Worm (Caenorhabditis elegans) whole organism, midembryonic: ENCODE measurements around the gene F32D8.12.
A peak's percentile ranks its signal among the peaks of the same experiment; 100 is the strongest.

Source experiments
- T22C8.4 ChIP-seq: fragments of 200-800 bp; sonication (Bioruptor generic); IDR thresholded peaks from 2 replicates; pipeline ENCODE4 v1.3.6; 2022; ENCODE audit warnings: missing genetic modification characterization, missing compliant biosample characterization
- cog-1 ChIP-seq: sonication (generic microtip); optimal IDR thresholded peaks from 2 replicates; lab custom pipeline; 2016; ENCODE audit warnings: missing genetic modification characterization, missing compliant biosample characterization
- flt-1 ChIP-seq: fragments of 200-800 bp; sonication (Bioruptor generic); IDR thresholded peaks from 2 replicates; pipeline ENCODE4 v1.3.6; 2022; ENCODE audit warnings: missing genetic modification characterization, missing compliant biosample characterization
- klf-2 ChIP-seq: fragments of 200-800 bp; sonication (Bioruptor generic); conservative IDR thresholded peaks from 2 replicates; pipeline ENCODE4 v1.3.6; 2022; ENCODE audit warnings: missing genetic modification reagents, missing genetic modification characterization, missing compliant biosample characterization
- med-1 ChIP-seq: sonication (generic microtip); optimal IDR thresholded peaks from 2 replicates; lab custom pipeline; 2017; ENCODE audit warnings: missing genetic modification characterization, mild to moderate bottlenecking, missing compliant biosample characterization, antibody characterized with exemption, missing genetic modification reagents; ENCODE audit not compliant: insufficient read depth
- ref-1 ChIP-seq: fragments of 200-800 bp; sonication (Bioruptor generic); conservative IDR thresholded peaks from 2 replicates; pipeline ENCODE4 v1.3.6; 2022; ENCODE audit warnings: missing genetic modification reagents, missing genetic modification characterization, missing compliant biosample characterization
- tab-1 ChIP-seq: fragments of 200-800 bp; sonication (Bioruptor generic); IDR thresholded peaks from 2 replicates; pipeline ENCODE4 v1.3.6; 2022; ENCODE audit warnings: missing genetic modification characterization, missing compliant biosample characterization
- ztf-23 ChIP-seq: fragments of 200-800 bp; sonication (Bioruptor generic); IDR thresholded peaks from 2 replicates; pipeline ENCODE4 v1.3.6; 2022; ENCODE audit warnings: missing genetic modification reagents, missing genetic modification characterization, missing compliant biosample characterization
- ztf-29 ChIP-seq: fragments of 200-800 bp; sonication (Bioruptor generic); IDR thresholded peaks from 2 replicates; pipeline ENCODE4 v1.3.6; 2022; ENCODE audit warnings: missing genetic modification reagents, missing genetic modification characterization, missing compliant biosample characterization

F32D8.12 gene

DNA sequence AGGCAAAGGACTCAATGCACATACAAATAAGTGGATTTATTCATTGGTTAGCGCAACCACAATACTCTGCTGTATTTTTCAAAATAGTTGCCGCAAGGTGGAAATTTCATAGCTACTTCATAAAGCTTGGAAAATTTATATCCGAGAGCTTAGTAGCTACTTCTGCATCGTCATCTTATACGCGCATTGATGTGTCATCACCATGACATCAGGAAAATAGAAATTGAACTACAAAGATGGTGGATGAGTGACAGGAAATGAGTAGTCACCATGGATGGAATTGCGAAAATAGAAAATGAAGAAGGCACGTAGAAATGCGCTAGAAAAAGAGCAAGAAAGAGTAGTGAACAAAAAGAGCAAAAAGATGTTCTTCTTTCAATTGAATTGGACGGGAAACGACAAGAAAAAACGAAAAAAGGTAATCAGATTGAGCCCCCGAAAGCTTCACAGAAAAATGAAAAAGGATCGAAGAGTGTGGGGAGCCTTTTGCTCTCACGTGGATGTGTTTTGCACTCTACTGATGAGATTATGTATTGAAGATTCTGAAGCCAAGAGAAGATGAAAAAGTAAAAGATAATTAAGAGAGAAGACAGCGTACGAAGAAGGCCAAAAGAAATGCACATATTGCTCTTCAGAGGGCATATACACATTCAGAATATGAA, 15.8 kb downstream of the F32D8.12 start:
- TF ChIP-seq ztf-23 (GFP tag; lab: Robert Waterston, UW) (no peak), med-1 (GFP tag; lab: Kevin White, UChicago) (no peak), flt-1 (no peak), ref-1 (GFP tag; lab: Robert Waterston, UW) (no peak), cog-1 (no peak), klf-2 (GFP tag; lab: Robert Waterston, UW) (no peak), ztf-29 (GFP tag; lab: Robert Waterston, UW) (no peak), T22C8.4 (GFP tag; lab: Robert Waterston, UW) (no peak), tab-1 (GFP tag; lab: Robert Waterston, UW) (no peak)

- no peak for TF ChIP-seq med-1 (GFP tag; lab: Kevin White, UChicago)
- no peak for TF ChIP-seq ztf-29 (GFP tag; lab: Robert Waterston, UW)
- TF ChIP-seq klf-2 (GFP tag; lab: Robert Waterston, UW), result no peak
- TF ChIP-seq T22C8.4 (GFP tag; lab: Robert Waterston, UW), result no peak
- no peak for TF ChIP-seq ref-1 (GFP tag; lab: Robert Waterston, UW)
- TF ChIP-seq cog-1, result no peak
- TF ChIP-seq ztf-23 (GFP tag; lab: Robert Waterston, UW), result no peak
- no peak for TF ChIP-seq flt-1
- no peak for TF ChIP-seq tab-1 (GFP tag; lab: Robert Waterston, UW)
Observed at ce11 chrV:10873190-10873589, 17.6 kb downstream of the F32D8.12 start.

DNA sequence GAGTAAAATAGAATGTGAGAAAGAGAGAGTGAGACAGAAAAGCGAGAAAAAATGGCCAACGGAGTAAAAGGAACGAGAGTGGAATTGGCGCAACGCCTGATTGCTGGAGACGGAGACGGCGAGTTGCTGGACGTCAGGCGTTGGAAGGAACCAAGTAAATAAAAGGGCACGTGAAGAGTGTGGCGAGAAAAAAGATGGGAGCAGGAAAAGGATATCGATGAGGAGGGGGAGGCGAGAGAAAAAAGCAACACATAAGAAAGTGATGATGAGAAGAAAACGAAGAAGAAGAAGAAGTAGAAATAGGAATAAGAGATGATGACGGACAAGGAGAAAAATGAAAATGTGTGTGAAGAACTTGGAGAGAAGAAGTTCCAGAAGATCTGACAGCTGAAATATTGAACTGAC, 19.4 kb downstream of the F32D8.12 start:
- TF ChIP-seq flt-1 (no peak), T22C8.4 (GFP tag; lab: Robert Waterston, UW) (no peak), cog-1 (no peak), tab-1 (GFP tag; lab: Robert Waterston, UW) (no peak), ztf-23 (GFP tag; lab: Robert Waterston, UW) (no peak), ref-1 (GFP tag; lab: Robert Waterston, UW) (no peak), klf-2 (GFP tag; lab: Robert Waterston, UW) (no peak)

- no peak for TF ChIP-seq T22C8.4 (GFP tag; lab: Robert Waterston, UW)
- no peak for TF ChIP-seq flt-1
- TF ChIP-seq ztf-23 (GFP tag; lab: Robert Waterston, UW), result no peak
- no peak for TF ChIP-seq tab-1 (GFP tag; lab: Robert Waterston, UW)
- TF ChIP-seq klf-2 (GFP tag; lab: Robert Waterston, UW), result no peak
- TF ChIP-seq cog-1, result no peak
- no peak for TF ChIP-seq ztf-29 (GFP tag; lab: Robert Waterston, UW)
- TF ChIP-seq ref-1 (GFP tag; lab: Robert Waterston, UW), result no peak
Observed at ce11 chrV:10870050-10870449, 20.8 kb downstream of the F32D8.12 start.

ce11 chrV:10867586-10867985, 23.2 kb downstream of the F32D8.12 start:
- TF ChIP-seq cog-1 (no peak), ref-1 (GFP tag; lab: Robert Waterston, UW) (no peak), flt-1 (no peak), tab-1 (GFP tag; lab: Robert Waterston, UW) (no peak), klf-2 (GFP tag; lab: Robert Waterston, UW) (no peak), ztf-23 (GFP tag; lab: Robert Waterston, UW) (no peak), med-1 (GFP tag; lab: Kevin White, UChicago) (no peak), ztf-29 (GFP tag; lab: Robert Waterston, UW) (no peak), T22C8.4 (GFP tag; lab: Robert Waterston, UW) (no peak)

- TF ChIP-seq flt-1, result peak; percentile 23; the same call in 1 of the 2 replicates
Observed at ce11 chrV:10866340-10866739, 24.5 kb downstream of the F32D8.12 start.

- TF ChIP-seq ref-1 (GFP tag; lab: Robert Waterston, UW), result no peak
- no peak for TF ChIP-seq T22C8.4 (GFP tag; lab: Robert Waterston, UW)
- no peak for TF ChIP-seq ztf-29 (GFP tag; lab: Robert Waterston, UW)
- no peak for TF ChIP-seq cog-1
- TF ChIP-seq flt-1, result no peak
- TF ChIP-seq med-1 (GFP tag; lab: Kevin White, UChicago), result no peak
- no peak for TF ChIP-seq klf-2 (GFP tag; lab: Robert Waterston, UW)
- TF ChIP-seq ztf-23 (GFP tag; lab: Robert Waterston, UW), result no peak
- no peak for TF ChIP-seq tab-1 (GFP tag; lab: Robert Waterston, UW)
Observed at ce11 chrV:10865599-10865998, 25.2 kb downstream of the F32D8.12 start, which contains the start of gene saeg-1. Gene saeg-1 (minus strand): TSS chrV:10865699.

ce11 chrV:10862457-10863097, 28.2 kb downstream of the F32D8.12 start:
- TF ChIP-seq T22C8.4 (GFP tag; lab: Robert Waterston, UW) (no peak), tab-1 (GFP tag; lab: Robert Waterston, UW) (no peak), ref-1 (GFP tag; lab: Robert Waterston, UW) (no peak), ztf-23 (GFP tag; lab: Robert Waterston, UW) (no peak), cog-1 (no peak), klf-2 (GFP tag; lab: Robert Waterston, UW) (no peak), ztf-29 (GFP tag; lab: Robert Waterston, UW) (no peak), flt-1 (no peak), med-1 (GFP tag; lab: Kevin White, UChicago) (no peak)

DNA sequence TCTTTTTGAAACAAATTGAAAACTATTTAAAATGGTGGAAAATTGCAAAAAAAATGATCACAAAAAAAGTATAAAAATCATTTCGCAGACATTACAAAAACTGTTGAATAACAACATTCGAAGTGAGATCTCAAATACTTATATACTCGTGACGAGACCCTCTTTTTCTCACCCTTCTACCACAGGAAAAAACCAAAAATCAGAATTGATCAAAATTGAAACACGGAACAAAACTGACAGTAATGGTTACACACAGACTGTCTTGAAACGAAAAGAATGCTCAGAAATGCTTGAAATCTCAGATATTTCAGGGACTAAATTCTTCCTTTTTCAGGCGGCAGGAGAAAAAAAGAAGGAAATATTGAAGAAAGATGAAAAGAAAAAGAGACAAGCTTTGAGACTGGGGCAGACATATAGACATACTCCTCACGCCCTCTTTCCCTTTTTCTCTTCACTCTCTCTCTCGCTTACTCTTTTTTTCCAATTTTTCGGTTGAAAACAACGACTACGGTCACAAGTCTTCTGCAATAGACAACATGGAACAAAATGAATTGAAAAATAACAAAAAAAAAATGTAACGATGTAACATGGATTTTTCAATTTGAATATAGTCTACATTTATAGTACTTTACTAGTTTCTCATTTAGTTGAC, 29.1 kb downstream of the F32D8.12 start:
- TF ChIP-seq cog-1 (no peak), ztf-23 (GFP tag; lab: Robert Waterston, UW) (no peak), flt-1 (no peak), ref-1 (GFP tag; lab: Robert Waterston, UW) (no peak), T22C8.4 (GFP tag; lab: Robert Waterston, UW) (no peak), klf-2 (GFP tag; lab: Robert Waterston, UW) (no peak), med-1 (GFP tag; lab: Kevin White, UChicago) (no peak), tab-1 (GFP tag; lab: Robert Waterston, UW) (no peak)
